Worm (Caenorhabditis elegans) whole organism, young adult: ENCODE measurements around the gene cutl-15.

Source experiments
- B0336.3 ChIP-seq: fragments of 200-800 bp; sonication (Bioruptor generic); IDR thresholded peaks from 2 replicates; pipeline ENCODE4 v1.3.6; 2022; ENCODE audit warnings: missing genetic modification characterization, missing compliant biosample characterization
- C06A6.2 ChIP-seq: fragments of 200-800 bp; sonication (Bioruptor generic); conservative IDR thresholded peaks from 2 replicates; pipeline ENCODE4 v1.3.6; 2022; ENCODE audit warnings: missing genetic modification characterization, missing compliant biosample characterization
- D2030.7 ChIP-seq: fragments of 200-800 bp; sonication (Bioruptor generic); IDR thresholded peaks from 2 replicates; pipeline ENCODE4 v1.3.6; 2022; ENCODE audit warnings: missing genetic modification reagents, missing genetic modification characterization, missing compliant biosample characterization
- F22D6.2 ChIP-seq: sonication (generic microtip); optimal IDR thresholded peaks from 2 replicates; lab custom pipeline; 2016; ENCODE audit warnings: mild to moderate bottlenecking, missing genetic modification characterization, missing compliant biosample characterization
- F39B2.1 ChIP-seq: fragments of 200-800 bp; sonication (Bioruptor generic); IDR thresholded peaks from 2 replicates; pipeline ENCODE4 v1.3.6; 2022; ENCODE audit warnings: missing genetic modification reagents, missing genetic modification characterization, missing compliant biosample characterization
- F49E8.2 ChIP-seq: sonication (generic microtip); optimal IDR thresholded peaks from 3 replicates; lab custom pipeline; 2017; ENCODE audit warnings: missing genetic modification characterization, mild to moderate bottlenecking, missing compliant biosample characterization, antibody characterized with exemption, moderate library complexity; ENCODE audit not compliant: insufficient read depth
- F55B11.4 ChIP-seq: sonication (generic microtip); optimal IDR thresholded peaks from 2 replicates; lab custom pipeline; 2016; ENCODE audit warnings: missing compliant biosample characterization, missing genetic modification characterization, borderline replicate concordance; ENCODE audit not compliant: insufficient read depth
- F57A8.1 ChIP-seq: fragments of 200-800 bp; sonication (Bioruptor generic); optimal IDR thresholded peaks from 2 replicates; lab custom pipeline; 2018; ENCODE audit warnings: mild to moderate bottlenecking, missing genetic modification characterization, moderate library complexity, missing compliant biosample characterization
- Y53G8AR.9 ChIP-seq: fragments of 200-800 bp; sonication (Bioruptor generic); conservative IDR thresholded peaks from 2 replicates; pipeline ENCODE4 v1.3.6; 2022; ENCODE audit warnings: missing genetic modification reagents, missing genetic modification characterization, missing compliant biosample characterization
- Y67H2A.10 ChIP-seq: fragments of 200-800 bp; sonication (Bioruptor generic); conservative IDR thresholded peaks from 2 replicates; pipeline ENCODE4 v1.3.6; 2022; ENCODE audit warnings: missing genetic modification reagents, missing genetic modification characterization, missing compliant biosample characterization
- attf-3 ChIP-seq: fragments of 200-800 bp; sonication (Bioruptor generic); conservative IDR thresholded peaks from 2 replicates; pipeline ENCODE4 v1.3.6; 2022; ENCODE audit warnings: missing genetic modification reagents, missing genetic modification characterization, missing compliant biosample characterization
- ceh-91 ChIP-seq: fragments of 200-800 bp; sonication (Bioruptor generic); IDR thresholded peaks from 2 replicates; pipeline ENCODE4 v1.3.6; 2022; ENCODE audit warnings: missing genetic modification reagents, missing genetic modification characterization, missing compliant biosample characterization
- dpff-1 ChIP-seq: sonication (generic microtip); optimal IDR thresholded peaks from 2 replicates; lab custom pipeline; 2017; ENCODE audit warnings: mild to moderate bottlenecking, missing genetic modification characterization, missing compliant biosample characterization
- dpl-1 ChIP-seq: fragments of 150-350 bp; optimal IDR thresholded peaks from 2 replicates; lab custom pipeline; 2014; ENCODE audit warnings: missing biosample characterization, missing genetic modification reagents, missing genetic modification characterization
- fkh-3 ChIP-seq: sonication (generic microtip); optimal IDR thresholded peaks from 2 replicates; lab custom pipeline; 2016; ENCODE audit warnings: mild to moderate bottlenecking, missing genetic modification characterization, missing compliant biosample characterization
- him-1 ChIP-seq: sonication (generic microtip); optimal IDR thresholded peaks from 2 replicates; lab custom pipeline; 2016; ENCODE audit warnings: missing genotype, missing genetic modification reagents, missing genetic modification characterization, missing compliant biosample characterization
- hmg-1.2 ChIP-seq: fragments of 200-800 bp; sonication (Bioruptor generic); IDR thresholded peaks from 2 replicates; pipeline ENCODE4 v1.3.6; 2022; ENCODE audit warnings: missing genetic modification reagents, missing genetic modification characterization, missing compliant biosample characterization
- hmg-20 ChIP-seq: fragments of 200-800 bp; sonication (Bioruptor generic); IDR thresholded peaks from 2 replicates; pipeline ENCODE4 v1.3.6; 2022; ENCODE audit warnings: missing genetic modification reagents, missing genetic modification characterization, missing compliant biosample characterization
- hsf-1 ChIP-seq: fragments of 200-800 bp; sonication (Bioruptor generic); IDR thresholded peaks from 2 replicates; pipeline ENCODE4 v1.3.6; 2022; ENCODE audit warnings: missing genetic modification reagents, missing genetic modification characterization, missing compliant biosample characterization
- lin-35 ChIP-seq, 3 experiments: fragments of 150-350 bp in 2 of 3; sonication (generic microtip) in 1 of 3; optimal IDR thresholded peaks; 2 replicates each; lab custom pipeline; 2014 to 2018; ENCODE audit warnings: missing biosample characterization in 3 of 3, missing genetic modification characterization in 3 of 3, missing genetic modification reagents in 3 of 3
- lsl-1 ChIP-seq: fragments of 200-800 bp; sonication (Bioruptor generic); optimal IDR thresholded peaks from 2 replicates; lab custom pipeline; 2018; ENCODE audit warnings: mild to moderate bottlenecking, missing genetic modification characterization, moderate library complexity, missing compliant biosample characterization
- lsy-27 ChIP-seq: sonication (generic microtip); optimal IDR thresholded peaks from 2 replicates; lab custom pipeline; 2017; ENCODE audit warnings: missing genetic modification characterization, mild to moderate bottlenecking, missing compliant biosample characterization, antibody characterized with exemption, missing genotype, borderline replicate concordance; ENCODE audit not compliant: insufficient read depth
- madf-6 ChIP-seq: fragments of 200-800 bp; sonication (Bioruptor generic); IDR thresholded peaks from 2 replicates; pipeline ENCODE4 v1.3.6; 2022; ENCODE audit warnings: missing genetic modification reagents, missing genetic modification characterization, missing compliant biosample characterization
- mcd-1 ChIP-seq: fragments of 200-800 bp; sonication (Bioruptor generic); IDR thresholded peaks from 2 replicates; pipeline ENCODE4 v1.3.6; 2022; ENCODE audit warnings: missing genetic modification reagents, missing genetic modification characterization, missing compliant biosample characterization
- nhr-120 ChIP-seq: fragments of 200-800 bp; sonication (Bioruptor generic); IDR thresholded peaks from 2 replicates; pipeline ENCODE4 v1.3.6; 2022; ENCODE audit warnings: missing genetic modification characterization, missing compliant biosample characterization
- nhr-179 ChIP-seq: sonication (generic microtip); optimal IDR thresholded peaks from 2 replicates; lab custom pipeline; 2016; ENCODE audit warnings: mild to moderate bottlenecking, missing genetic modification characterization, missing compliant biosample characterization
- repo-1 ChIP-seq: sonication (generic microtip); optimal IDR thresholded peaks from 2 replicates; lab custom pipeline; 2017; ENCODE audit warnings: mild to moderate bottlenecking, missing genetic modification characterization, missing compliant biosample characterization
- rpc-1 ChIP-seq, 2 experiments: fragments of 150-350 bp in 1 of 2; sonication (generic microtip) in 1 of 2; optimal IDR thresholded peaks; 2 replicates each; lab custom pipeline; 2014 to 2018; ENCODE audit warnings: missing biosample characterization in 1 of 2, missing genetic modification characterization in 1 of 2, missing genetic modification reagents in 1 of 2, missing genotype in 1 of 2
- snpc-1.1 ChIP-seq: sonication (generic microtip); optimal IDR thresholded peaks from 2 replicates; lab custom pipeline; 2017; ENCODE audit warnings: missing genetic modification characterization, mild to moderate bottlenecking, missing compliant biosample characterization, antibody characterized with exemption, moderate library complexity, missing genotype, missing genetic modification reagents; ENCODE audit not compliant: insufficient read depth
- snpc-1.3 ChIP-seq: sonication (generic microtip); optimal IDR thresholded peaks from 2 replicates; lab custom pipeline; 2017; ENCODE audit warnings: missing genetic modification characterization, mild to moderate bottlenecking, missing compliant biosample characterization, antibody characterized with exemption, moderate library complexity, missing genotype, missing genetic modification reagents; ENCODE audit not compliant: insufficient read depth
- snpc-4 ChIP-seq, 5 experiments: fragments of 150-350 bp in 1 of 5; sonication (generic microtip) in 4 of 5; optimal IDR thresholded peaks; 2 replicates each; lab custom pipeline; 2014 to 2018; ENCODE audit warnings: missing genetic modification characterization in 5 of 5, missing biosample characterization in 3 of 5, antibody characterized with exemption in 2 of 5, mild to moderate bottlenecking in 2 of 5, missing compliant biosample characterization in 2 of 5, missing genotype in 2 of 5, moderate library complexity in 2 of 5, missing genetic modification reagents in 1 of 5
- sptf-2 ChIP-seq: fragments of 200-800 bp; sonication (Bioruptor generic); optimal IDR thresholded peaks from 2 replicates; lab custom pipeline; 2018; ENCODE audit warnings: mild to moderate bottlenecking, missing genetic modification characterization, missing compliant biosample characterization
- tbp1 ChIP-seq: fragments of 200-800 bp; sonication (Bioruptor generic); optimal IDR thresholded peaks from 2 replicates; lab custom pipeline; 2018; ENCODE audit warnings: mild to moderate bottlenecking, missing genetic modification characterization, missing compliant biosample characterization
- xnd-1 ChIP-seq: sonication (generic microtip); optimal IDR thresholded peaks from 2 replicates; lab custom pipeline; 2016; ENCODE audit warnings: missing genotype, missing genetic modification reagents, missing genetic modification characterization, missing compliant biosample characterization
- zfh-2 ChIP-seq: fragments of 200-800 bp; sonication (Bioruptor generic); conservative IDR thresholded peaks from 2 replicates; pipeline ENCODE4 v1.3.6; 2022; ENCODE audit warnings: missing genetic modification reagents, missing genetic modification characterization, missing compliant biosample characterization
- ztf-18 ChIP-seq: sonication (generic microtip); optimal IDR thresholded peaks from 2 replicates; lab custom pipeline; 2016; ENCODE audit warnings: missing genotype, mild to moderate bottlenecking, missing genetic modification characterization, missing compliant biosample characterization

Gene cutl-15

DNA sequence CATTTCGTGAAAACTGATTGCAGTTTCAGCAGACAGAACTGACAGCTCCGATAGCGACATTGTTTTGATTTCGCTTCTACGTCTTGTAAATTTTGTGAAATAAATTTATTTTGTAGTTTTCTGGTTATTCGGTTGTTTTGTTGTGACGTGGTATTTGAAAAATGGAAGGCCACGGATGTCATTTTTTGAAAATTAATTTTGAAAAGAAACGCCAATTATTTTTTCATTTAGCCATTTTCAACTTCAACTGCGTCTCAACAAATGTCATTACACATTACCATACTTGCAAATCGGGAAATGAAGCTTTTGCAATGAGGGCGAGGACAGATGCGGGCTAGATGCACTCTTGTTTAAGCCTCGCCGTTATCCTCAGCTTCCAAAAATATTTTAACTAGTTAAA lies 40.5 kb upstream of the cutl-15 start, which contains the start of gene C18E9.8:
TSS of gene C18E9.8 (minus strand) at position 101 of the 400 bp plus-strand sequence.
- TF ChIP-seq Y67H2A.10 (GFP tag; lab: Robert Waterston, UW) (no peak), Y53G8AR.9 (GFP tag; lab: Robert Waterston, UW) (0 out of 2 replicates have a peak, but pooled peaks have one; percentile 21)

DNA sequence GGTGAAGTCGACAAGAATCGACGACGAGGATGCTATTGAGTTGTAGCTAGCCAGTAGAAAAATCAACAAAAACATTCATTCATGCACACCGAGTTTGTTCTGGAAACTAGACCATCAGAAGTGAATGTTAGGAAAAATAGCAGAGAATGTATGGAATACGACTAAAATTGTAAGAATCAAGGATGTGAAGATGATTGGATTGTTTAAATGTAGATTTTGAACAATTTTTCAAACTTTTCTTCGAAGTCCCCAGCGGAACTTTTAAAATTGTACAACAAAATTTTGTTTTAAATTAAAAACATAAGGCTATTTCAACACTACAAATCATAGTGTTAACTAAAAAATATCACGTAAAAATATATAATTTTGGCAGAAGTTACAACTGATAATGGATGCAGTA lies 35.2 kb upstream of the cutl-15 start, which contains the start of gene C18E9.7:
TSS of gene C18E9.7 (minus strand) at position 101 of the 400 bp plus-strand sequence.
- no peak for TF ChIP-seq madf-6 (GFP tag; lab: Robert Waterston, UW)

DNA sequence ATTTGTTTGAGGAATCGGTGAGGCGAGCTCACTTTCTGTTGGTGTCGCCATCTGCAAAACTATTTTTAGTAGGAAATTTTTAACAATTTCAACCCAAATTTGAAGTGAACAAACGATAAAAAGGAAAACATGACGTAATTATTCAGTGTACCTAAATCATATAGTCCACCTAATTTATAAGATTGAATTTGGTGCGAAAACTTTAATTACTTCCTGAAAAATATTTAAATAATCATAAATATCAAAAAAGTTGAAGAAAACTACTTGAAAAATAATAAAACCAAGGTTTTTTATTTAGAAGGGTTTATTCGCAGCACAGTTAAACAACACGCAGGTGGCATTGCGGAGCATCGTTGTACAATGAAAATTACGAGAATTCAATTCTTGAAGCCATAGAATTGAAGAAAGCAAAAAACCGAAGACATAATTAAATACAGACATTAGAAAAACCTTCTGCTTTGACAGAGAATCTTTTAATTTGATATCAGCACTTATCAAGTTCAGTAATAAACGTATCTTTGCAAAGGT lies 26.1 kb upstream of the cutl-15 start, which contains the start of gene tomm-40:
TSS of gene tomm-40 (minus strand) at position 51 of the 528 bp plus-strand sequence.
- TF ChIP-seq attf-3 (GFP tag; lab: Robert Waterston, UW) (peak; percentile 93), F55B11.4 (tag; lab: Kevin White, UChicago) (no peak)

DNA sequence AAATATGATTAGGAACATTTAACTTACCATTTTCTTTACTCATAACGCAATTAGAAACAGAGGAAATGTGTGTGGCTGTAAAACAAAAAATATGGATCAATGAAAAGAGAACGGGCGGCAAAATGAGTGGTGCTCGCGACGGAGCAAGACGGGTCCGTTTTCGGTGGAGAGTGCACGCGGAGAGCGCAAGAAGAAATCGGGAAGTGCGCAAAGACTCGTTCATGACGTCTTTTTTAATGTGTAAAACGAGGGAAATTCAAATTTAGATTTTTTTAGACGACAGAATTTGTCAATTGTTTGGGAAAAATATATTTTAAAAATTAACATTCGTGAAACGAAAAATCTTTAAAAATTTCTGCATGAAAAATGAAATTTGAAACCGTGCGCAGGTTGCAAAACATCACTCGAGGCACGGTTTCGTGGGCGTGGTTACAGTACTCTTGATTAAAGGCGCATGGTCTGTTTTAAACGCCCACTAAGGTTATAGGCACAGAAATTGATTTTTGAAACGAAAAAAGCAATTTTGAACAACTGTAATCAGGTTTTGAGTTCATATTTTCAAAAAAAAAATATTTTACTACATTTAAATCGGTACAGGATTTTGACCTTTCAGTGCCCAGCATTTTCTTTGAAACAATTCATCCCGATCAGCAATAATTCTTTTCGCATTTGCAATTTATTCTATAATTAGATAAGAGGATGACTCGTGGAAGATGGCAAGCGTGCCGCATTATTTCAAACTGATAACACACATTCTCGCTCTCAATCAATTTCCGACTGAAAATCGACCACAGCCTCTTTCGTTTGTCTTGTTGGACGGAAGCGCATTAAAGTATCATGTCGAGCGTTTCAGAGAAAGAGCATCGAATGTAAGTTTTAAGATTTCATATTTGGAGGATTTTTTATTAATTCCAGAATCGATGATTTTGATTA lies 22.0 kb upstream of the cutl-15 start, which contains the start of the genes szy-20 and C18E9.5:
TSS of gene szy-20 (minus strand) at position 83 of the 933 bp plus-strand sequence.
TSS of gene C18E9.5 (plus strand) at position 730 of the 933 bp plus-strand sequence.
- 0 out of 2 replicates have a peak, but pooled peaks have one; percentile 38 for TF ChIP-seq B0336.3 (GFP tag; lab: Robert Waterston, UW)
- TF ChIP-seq him-1 (tag; lab: Kevin White, UChicago), result peak; percentile 46
- TF ChIP-seq tbp1 (GFP tag; lab: Kevin White, UChicago), result peak; percentile 10
- TF ChIP-seq C06A6.2 (GFP tag; lab: Robert Waterston, UW), result no peak
- TF ChIP-seq nhr-120 (GFP tag; lab: Robert Waterston, UW), result no peak
- TF ChIP-seq sptf-2, result no peak
- TF ChIP-seq repo-1 (tag; lab: Kevin White, UChicago), result peak; percentile 23
- peak; percentile 61 for TF ChIP-seq snpc-1.3
- TF ChIP-seq D2030.7 (GFP tag; lab: Robert Waterston, UW), result peak; percentile 73
- peak; percentile 75 for TF ChIP-seq attf-3 (GFP tag; lab: Robert Waterston, UW)
- TF ChIP-seq mcd-1 (GFP tag; lab: Robert Waterston, UW), result peak; percentile 81
- no peak for TF ChIP-seq F57A8.1 (GFP tag; lab: Kevin White, UChicago)
- peak; percentile 26 for TF ChIP-seq snpc-1.1
- TF ChIP-seq zfh-2 (GFP tag; lab: Robert Waterston, UW), result peak; percentile 69; the same call in 1 of the 2 replicates
- TF ChIP-seq F39B2.1 (GFP tag; lab: Robert Waterston, UW), result no peak
- peak; percentile 79 for TF ChIP-seq F49E8.2
- TF ChIP-seq rpc-1 (optimal IDR thresholded peaks at IDR 0.05; lab: Kevin White, UChicago), result no peak
- TF ChIP-seq rpc-1 (tag; optimal IDR thresholded peaks at IDR 0.05; lab: Kevin White, UChicago), result no peak
- TF ChIP-seq hmg-1.2 (GFP tag; lab: Robert Waterston, UW), result peak; percentile 47
- peak; percentile 82 for TF ChIP-seq dpl-1 (GFP tag; lab: Kevin White, UChicago)
- TF ChIP-seq nhr-179 (tag; lab: Kevin White, UChicago), result no peak
- no peak for TF ChIP-seq lsy-27 (tag; lab: Kevin White, UChicago)
- TF ChIP-seq snpc-4 (GFP tag; optimal IDR thresholded peaks at IDR 0.05; lab: Kevin White, UChicago), result no peak
- TF ChIP-seq snpc-4 (tag; optimal IDR thresholded peaks at IDR 0.05; lab: Kevin White, UChicago), result peak in 1 of 4 experiments; percentile 35
- peak; percentile 96 for TF ChIP-seq lsl-1 (GFP tag; lab: Kevin White, UChicago)
- TF ChIP-seq lin-35 (GFP tag; optimal IDR thresholded peaks at IDR 0.05; lab: Kevin White, UChicago), result peak; percentile 28 to 96 (median 73)
- peak; percentile 43; the same call in 1 of the 2 replicates for TF ChIP-seq hmg-20 (GFP tag; lab: Robert Waterston, UW)
- no peak for TF ChIP-seq hsf-1
- peak; percentile 84 for TF ChIP-seq xnd-1 (tag; lab: Kevin White, UChicago)
- peak; percentile 58 for TF ChIP-seq ceh-91 (GFP tag; lab: Robert Waterston, UW)
- no peak for TF ChIP-seq fkh-3 (tag; lab: Kevin White, UChicago)
- TF ChIP-seq dpff-1, result no peak
- peak; percentile 94 for TF ChIP-seq madf-6 (GFP tag; lab: Robert Waterston, UW)
- peak; percentile 93 for TF ChIP-seq ztf-18 (tag; lab: Kevin White, UChicago)
- no peak for TF ChIP-seq F22D6.2 (tag; lab: Kevin White, UChicago)
